Worm (Caenorhabditis elegans): Measurements from ENCODE around the gene lsy-2.

lsy-2 gene

DNA sequence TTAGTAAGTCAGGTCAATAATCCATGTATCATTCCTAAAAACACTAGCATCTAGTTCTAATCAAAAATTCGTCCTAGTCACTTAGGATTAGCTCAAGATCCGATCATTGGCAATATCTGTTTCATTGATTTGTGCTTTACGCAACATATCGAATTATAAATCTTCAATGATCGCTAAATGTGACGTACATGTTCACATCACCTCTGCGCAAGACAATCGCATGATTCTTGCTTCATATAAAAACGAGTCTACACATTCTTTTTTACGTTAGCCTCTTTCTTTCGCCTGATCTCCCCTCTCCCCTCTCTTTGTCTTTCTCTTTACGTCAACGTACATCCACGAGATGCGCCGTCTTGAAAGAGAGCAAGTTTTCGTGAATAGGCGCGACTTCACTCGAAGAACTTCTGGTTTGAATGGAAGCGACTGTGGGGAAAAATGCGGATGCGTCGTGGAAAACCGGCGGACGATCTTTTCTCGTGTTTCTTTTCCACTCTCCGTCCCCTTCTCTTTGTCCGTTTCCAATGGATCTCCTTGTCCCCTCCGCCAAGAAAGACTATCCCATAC is 26.9 kb downstream of the lsy-2 start (continued):
- peak; percentile 34 for TF ChIP-seq mxl-3 (GFP tag; optimal IDR thresholded peaks at IDR 0.05)
- TF ChIP-seq hlh-30 (tag; optimal IDR thresholded peaks at IDR 0.05; ENCODE audit: insufficient read depth) = peak; percentile 63
- no peak for TF ChIP-seq nhr-41 (GFP tag; IDR thresholded peaks at IDR 0.05)
- TF ChIP-seq nhr-6 (tag; optimal IDR thresholded peaks at IDR 0.05) = no peak
- TF ChIP-seq ceh-82 (tag; optimal IDR thresholded peaks at IDR 0.05) = no peak
- no peak for TF ChIP-seq snpc-4 (tag; optimal IDR thresholded peaks at IDR 0.05)
- TF ChIP-seq zag-1 (tag; optimal IDR thresholded peaks at IDR 0.05) = no peak

DNA sequence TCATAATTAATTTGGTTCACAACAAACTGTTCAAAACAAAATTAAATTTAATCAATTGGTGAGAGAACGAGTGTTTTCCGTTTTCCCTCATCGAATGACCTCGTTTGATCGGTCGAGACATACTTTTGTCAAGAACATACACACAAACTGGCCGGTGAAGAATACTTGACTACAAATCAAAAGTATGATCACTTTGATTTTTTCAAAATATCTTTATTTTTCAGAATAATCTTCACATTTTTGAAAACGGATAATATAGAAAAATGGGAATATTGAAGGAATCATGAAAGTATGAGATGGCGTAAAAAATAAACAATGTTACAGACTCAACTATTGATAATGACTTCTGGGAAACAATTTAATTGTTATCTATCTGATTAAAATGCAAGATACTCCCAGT is 28.7 kb downstream of the lsy-2 start, which contains the start of gene swip-10:
Gene swip-10, minus strand, starts transcription at position 101 of the 400 bp plus-strand sequence.
- TF ChIP-seq aha-1 (tag) = no peak
- TF ChIP-seq ztf-11 (tag; optimal IDR thresholded peaks at IDR 0.05) = no peak
- TF ChIP-seq mxl-3 (GFP tag; optimal IDR thresholded peaks at IDR 0.05) = no peak
- no peak for TF ChIP-seq nhr-25 (tag; optimal IDR thresholded peaks at IDR 0.05; ENCODE audit: borderline replicate concordance, insufficient read depth)
- TF ChIP-seq nhr-48 (tag; optimal IDR thresholded peaks at IDR 0.05) = no peak
- TF ChIP-seq F49E8.2 (tag; optimal IDR thresholded peaks at IDR 0.05; ENCODE audit: borderline replicate concordance) = no peak
- no peak for TF ChIP-seq Y105C5A.15 (GFP tag; IDR thresholded peaks at IDR 0.05)
- TF ChIP-seq T26A8.4 (GFP tag; IDR thresholded peaks at IDR 0.05) = no peak
- TF ChIP-seq nhr-42 (GFP tag; IDR thresholded peaks at IDR 0.05) = no peak
- no peak for TF ChIP-seq rbr-2 (tag; optimal IDR thresholded peaks at IDR 0.05)
- TF ChIP-seq arid-1 (GFP tag; conservative IDR thresholded peaks at IDR 0.05) = no peak
- no peak for TF ChIP-seq spr-3 (GFP tag; optimal IDR thresholded peaks at IDR 0.05)
- TF ChIP-seq lin-29 (GFP tag; IDR thresholded peaks at IDR 0.05) = no peak
- no peak for TF ChIP-seq ceh-44 (GFP tag; IDR thresholded peaks at IDR 0.05)
- TF ChIP-seq F10B5.3 (tag; optimal IDR thresholded peaks at IDR 0.05) = no peak
- no peak for TF ChIP-seq Y48G9A.11 (GFP tag; IDR thresholded peaks at IDR 0.05)
- no peak for TF ChIP-seq egl-27 (tag; optimal IDR thresholded peaks at IDR 0.05)

DNA sequence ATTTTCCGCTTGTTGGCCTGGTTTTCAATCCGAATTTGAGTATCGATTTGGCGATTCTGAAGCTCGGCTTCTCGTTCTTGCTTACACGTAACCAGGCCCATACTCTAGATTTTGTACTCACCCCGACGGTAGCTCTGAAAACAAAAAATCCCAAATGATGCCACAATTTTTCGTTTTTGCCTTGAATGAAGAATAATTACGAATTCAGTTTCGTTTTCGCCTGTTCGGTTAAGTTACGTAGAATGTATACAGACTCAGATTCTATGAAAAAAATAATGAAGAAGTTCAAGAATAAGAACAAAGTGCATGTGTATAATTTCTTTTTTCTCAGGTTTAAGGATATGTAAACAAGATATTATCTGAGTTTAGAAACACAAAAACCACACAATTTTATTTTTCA is 31.5 kb downstream of the lsy-2 start, which contains the start of gene gpa-5:
Gene gpa-5, minus strand, starts transcription at position 101 of the 400 bp plus-strand sequence.
- TF ChIP-seq F26F4.8 (GFP tag; conservative IDR thresholded peaks at IDR 0.05) (no peak), T20F7.1 (GFP tag; optimal IDR thresholded peaks at IDR 0.05) (no peak), fkh-10 (GFP tag; optimal IDR thresholded peaks at IDR 0.05) (no peak), aha-1 (tag) (no peak), Y5F2A.4 (GFP tag; optimal IDR thresholded peaks at IDR 0.05) (no peak), aly-2 (tag; optimal IDR thresholded peaks at IDR 0.05) (no peak)

DNA sequence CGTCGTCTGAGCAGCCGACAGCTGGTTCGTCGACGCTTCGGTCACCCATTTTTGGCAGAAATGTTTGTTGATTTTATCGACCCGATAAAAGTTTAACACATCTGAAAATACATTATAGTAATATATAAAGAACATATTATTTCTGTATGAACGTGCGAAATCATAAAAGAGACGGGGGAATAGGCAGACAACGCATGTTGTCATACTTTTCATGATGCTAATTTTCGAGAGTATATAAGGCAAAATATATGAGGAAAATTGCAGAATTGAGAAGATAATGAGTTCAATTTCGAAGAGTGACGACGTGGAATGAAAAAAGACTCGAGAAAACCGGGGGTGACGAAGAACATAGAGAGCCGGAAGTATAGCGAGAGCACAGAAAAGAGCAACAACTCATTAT is 40.6 kb downstream of the lsy-2 start, which contains the start of gene F53B1.8:
Gene F53B1.8, minus strand, starts transcription at position 101 of the 400 bp plus-strand sequence.
- TF ChIP-seq zip-11 (GFP tag; IDR thresholded peaks at IDR 0.05) (no peak), gei-8 (GFP tag; optimal IDR thresholded peaks at IDR 0.05) (no peak), lin-15B (tag; optimal IDR thresholded peaks at IDR 0.05) (no peak), lir-3 (tag; optimal IDR thresholded peaks at IDR 0.05) (no peak), ama-1 (optimal IDR thresholded peaks at IDR 0.05) (no peak), dmd-9 (GFP tag; IDR thresholded peaks at IDR 0.05) (no peak), nhr-10 (tag; optimal IDR thresholded peaks at IDR 0.05) (no peak), spr-1 (tag; optimal IDR thresholded peaks at IDR 0.05) (no peak), fos-1 (tag; optimal IDR thresholded peaks at IDR 0.05) (no peak), lin-38 (GFP tag; IDR thresholded peaks at IDR 0.05) (no peak), nhr-77 (tag; optimal IDR thresholded peaks at IDR 0.05) (no peak)
